Fruit fly (Drosophila melanogaster) whole organism, adult: Measurements from ENCODE around the gene sgl.

Experiments used
- CG14711 ChIP-seq: fragments of 200-800 bp; sonication (Bioruptor generic); optimal IDR thresholded peaks from 2 replicates; lab custom pipeline; 2018; ENCODE audit warnings: missing biosample characterization, mild to moderate bottlenecking, missing genetic modification characterization, moderate library complexity
- CG1620 ChIP-seq: fragments of 200-800 bp; sonication (Bioruptor generic); optimal IDR thresholded peaks from 2 replicates; lab custom pipeline; 2016; ENCODE audit warnings: missing biosample characterization, missing genetic modification characterization
- CG5204 ChIP-seq: fragments of 200-800 bp; sonication (Bioruptor generic); optimal IDR thresholded peaks from 2 replicates; lab custom pipeline; 2016; ENCODE audit warnings: missing biosample characterization, missing genetic modification characterization
- CG7045 ChIP-seq: fragments of 200-800 bp; sonication (Bioruptor generic); optimal IDR thresholded peaks from 2 replicates; lab custom pipeline; 2017; ENCODE audit warnings: missing biosample characterization, mild to moderate bottlenecking, missing genetic modification characterization
- Clk ChIP-seq: fragments of 200-800 bp; sonication (Bioruptor generic); optimal IDR thresholded peaks from 2 replicates; lab custom pipeline; 2017; ENCODE audit warnings: missing biosample characterization, missing genetic modification characterization
- Crg-1 ChIP-seq: fragments of 200-800 bp; sonication (Bioruptor generic); optimal IDR thresholded peaks from 2 replicates; lab custom pipeline; 2016; ENCODE audit warnings: missing biosample characterization, missing genetic modification characterization
- Mnt ChIP-seq: fragments of 200-800 bp; sonication (Bioruptor generic); optimal IDR thresholded peaks from 2 replicates; lab custom pipeline; 2016; ENCODE audit warnings: missing biosample characterization, mild to moderate bottlenecking, missing genetic modification characterization
- bab1 ChIP-seq: fragments of 200-800 bp; sonication (Bioruptor generic); optimal IDR thresholded peaks from 3 replicates; lab custom pipeline; 2019; ENCODE audit warnings: missing biosample characterization, mild to moderate bottlenecking, missing genetic modification characterization, moderate library complexity
- cic ChIP-seq: fragments of 200-800 bp; sonication (Bioruptor generic); optimal IDR thresholded peaks from 2 replicates; lab custom pipeline; 2017; ENCODE audit warnings: missing biosample characterization, mild to moderate bottlenecking, missing genetic modification characterization, moderate library complexity
- kay ChIP-seq: fragments of 200-800 bp; sonication (Bioruptor generic); peaks from one replicate; lab custom pipeline; 2016; ENCODE audit warnings: missing biosample characterization, missing genetic modification characterization, borderline replicate concordance
- ovo ChIP-seq: fragments of 200-800 bp; sonication (Bioruptor generic); optimal IDR thresholded peaks from 2 replicates; lab custom pipeline; 2016; ENCODE audit warnings: missing biosample characterization, missing genetic modification characterization
- toe ChIP-seq: fragments of 200-800 bp; sonication (Bioruptor generic); optimal IDR thresholded peaks from 2 replicates; lab custom pipeline; 2016; ENCODE audit warnings: missing biosample characterization, missing genetic modification characterization

- peak; percentile 89 for TF ChIP-seq kay (GFP tag; lab: Kevin White, UChicago)
- no peak for TF ChIP-seq CG1620
- TF ChIP-seq CG5204: no peak
- TF ChIP-seq CG14711 (tag; lab: Kevin White, UChicago): no peak
- no peak for TF ChIP-seq toe
- TF ChIP-seq CG7045 (GFP tag; lab: Kevin White, UChicago): no peak
- TF ChIP-seq Mnt (GFP tag; lab: Kevin White, UChicago): no peak
- TF ChIP-seq bab1 (GFP tag; lab: Kevin White, UChicago): no peak
- TF ChIP-seq Clk: no peak
- peak; percentile 31 for TF ChIP-seq cic (GFP tag; lab: Kevin White, UChicago)
- TF ChIP-seq ovo (GFP tag; lab: Kevin White, UChicago): no peak
- no peak for TF ChIP-seq Crg-1 (GFP tag; lab: Kevin White, UChicago)
These were observed 2.5 kb downstream of the sgl start for dm6 chr3L:6961992-6962570.
